Fruit fly (Drosophila melanogaster) whole organism, embryonic: Measurements from ENCODE around the gene Sas-6.
A peak's percentile ranks its signal among the peaks of the same experiment; 100 is the strongest.

Experiments
- Atf6 ChIP-seq: fragments of 200-800 bp; sonication (Bioruptor generic); IDR thresholded peaks from 2 replicates; pipeline ENCODE4 v1.3.6; 2022; ENCODE audit warnings: missing biosample characterization, missing genetic modification characterization
- CG10959 ChIP-seq: fragments of 200-800 bp; sonication (Bioruptor generic); IDR thresholded peaks from 2 replicates; pipeline ENCODE4 v1.3.6; 2022; ENCODE audit warnings: missing biosample characterization, missing genetic modification characterization
- CG11504 ChIP-seq: fragments of 200-800 bp; sonication (Bioruptor generic); optimal IDR thresholded peaks from 3 replicates; lab custom pipeline; 2019; ENCODE audit warnings: missing biosample characterization, mild to moderate bottlenecking, missing genetic modification characterization, moderate library complexity
- CG11695 ChIP-seq: fragments of 200-800 bp; sonication (Bioruptor generic); IDR thresholded peaks from 3 replicates; pipeline ENCODE4 v1.3.6; 2022; ENCODE audit warnings: missing biosample characterization, missing genetic modification characterization
- CG12236 ChIP-seq: fragments of 200-800 bp; sonication (Bioruptor generic); optimal IDR thresholded peaks from 2 replicates; lab custom pipeline; 2016; ENCODE audit warnings: missing biosample characterization, missing genetic modification characterization
- CG1233 ChIP-seq: fragments of 200-800 bp; sonication (Bioruptor generic); optimal IDR thresholded peaks from 4 replicates; lab custom pipeline; 2018; ENCODE audit warnings: missing biosample characterization, mild to moderate bottlenecking, missing genetic modification characterization
- CG12659 ChIP-seq: fragments of 200-800 bp; sonication (Bioruptor generic); optimal IDR thresholded peaks from 3 replicates; lab custom pipeline; 2017; ENCODE audit warnings: mild to moderate bottlenecking, missing biosample characterization, missing genetic modification reagents, missing genetic modification characterization
- CG12942 ChIP-seq: fragments of 200-800 bp; sonication (Bioruptor generic); optimal IDR thresholded peaks from 3 replicates; lab custom pipeline; 2016; ENCODE audit warnings: missing biosample characterization, missing genetic modification characterization
- CG13296 ChIP-seq: fragments of 200-800 bp; sonication (Bioruptor generic); optimal IDR thresholded peaks from 3 replicates; lab custom pipeline; 2018; ENCODE audit warnings: missing biosample characterization, mild to moderate bottlenecking, missing genetic modification characterization
- CG14441 ChIP-seq: fragments of 200-800 bp; sonication (Bioruptor generic); IDR thresholded peaks from 2 replicates; pipeline ENCODE4 v1.3.6; 2022; ENCODE audit warnings: missing biosample characterization, missing genetic modification characterization
- CG14667 ChIP-seq: fragments of 200-800 bp; sonication (Bioruptor generic); IDR thresholded peaks from 2 replicates; pipeline ENCODE4 v1.3.6; 2022; ENCODE audit warnings: missing biosample characterization, missing genetic modification characterization
- CG16779 ChIP-seq: fragments of 200-800 bp; sonication (Bioruptor generic); IDR thresholded peaks from 2 replicates; pipeline ENCODE4 v1.3.6; 2022; ENCODE audit warnings: missing biosample characterization, missing genetic modification characterization
- CG18011 ChIP-seq: fragments of 200-800 bp; sonication (Bioruptor generic); optimal IDR thresholded peaks from 2 replicates; lab custom pipeline; 2017; ENCODE audit warnings: missing biosample characterization, missing genetic modification characterization, mild to moderate bottlenecking, moderate library complexity, missing genotype
- CG32772 ChIP-seq: fragments of 200-800 bp; sonication (Bioruptor generic); IDR thresholded peaks from 2 replicates; pipeline ENCODE4 v1.3.6; 2022; ENCODE audit warnings: missing biosample characterization, missing genetic modification characterization
- CG3407 ChIP-seq: fragments of 200-800 bp; sonication (Bioruptor generic); optimal IDR thresholded peaks from 2 replicates; lab custom pipeline; 2018; ENCODE audit warnings: missing biosample characterization, mild to moderate bottlenecking, missing genetic modification characterization
- CG3995 ChIP-seq: fragments of 200-800 bp; sonication (Bioruptor generic); optimal IDR thresholded peaks from 3 replicates; lab custom pipeline; 2016; ENCODE audit warnings: missing biosample characterization, missing genetic modification characterization
- CG7745 ChIP-seq: fragments of 200-800 bp; sonication (Bioruptor generic); optimal IDR thresholded peaks from 2 replicates; lab custom pipeline; 2018; ENCODE audit warnings: missing biosample characterization, mild to moderate bottlenecking, missing genetic modification characterization, moderate library complexity
- CG8765 ChIP-seq: fragments of 200-800 bp; sonication (Bioruptor generic); IDR thresholded peaks from 2 replicates; pipeline ENCODE4 v1.3.6; 2022; ENCODE audit warnings: missing biosample characterization, missing genetic modification characterization
- CHES-1-like ChIP-seq: fragments of 200-800 bp; sonication (Bioruptor generic); optimal IDR thresholded peaks from 2 replicates; lab custom pipeline; 2016; ENCODE audit warnings: missing biosample characterization, missing genetic modification characterization
- Camta ChIP-seq: fragments of 200-800 bp; sonication (Bioruptor generic); optimal IDR thresholded peaks from 2 replicates; lab custom pipeline; 2016; ENCODE audit warnings: missing biosample characterization, missing genetic modification characterization
- Dll ChIP-seq: fragments of 200-800 bp; sonication (Bioruptor generic); IDR thresholded peaks from 4 replicates; pipeline ENCODE4 v1.3.6; 2022; ENCODE audit warnings: missing biosample characterization, missing genetic modification characterization; ENCODE audit not compliant: partially characterized antibody
- E2f2 ChIP-seq: fragments of 200-800 bp; sonication (Bioruptor generic); IDR thresholded peaks from 2 replicates; pipeline ENCODE4 v1.3.6; 2022; ENCODE audit warnings: missing biosample characterization, missing genetic modification characterization
- Ets65A ChIP-seq: fragments of 200-800 bp; sonication (Bioruptor generic); peaks from one replicate; lab custom pipeline; 2016; ENCODE audit warnings: missing biosample characterization, missing genetic modification characterization
- H15 ChIP-seq: fragments of 200-800 bp; sonication (Bioruptor generic); IDR thresholded peaks from 3 replicates; pipeline ENCODE4 v1.3.6; 2022; ENCODE audit warnings: missing biosample characterization, missing genetic modification characterization
- Hr51 ChIP-seq, 2 experiments: fragments of 200-800 bp; sonication (Bioruptor generic); optimal IDR thresholded peaks; 2 replicates in 1 of 2; 3 replicates in 1 of 2; lab custom pipeline; 2016 to 2018; ENCODE audit warnings: missing biosample characterization in 2 of 2, missing genetic modification characterization in 2 of 2, mild to moderate bottlenecking in 1 of 2, moderate library complexity in 1 of 2
- Nf-YA ChIP-seq: fragments of 200-800 bp; sonication (Bioruptor generic); IDR thresholded peaks from 2 replicates; pipeline ENCODE4 v1.3.6; 2022; ENCODE audit warnings: missing biosample characterization, missing genetic modification characterization
- Scr ChIP-seq: fragments of 200-800 bp; sonication (Bioruptor generic); IDR thresholded peaks from 2 replicates; pipeline ENCODE4 v1.3.6; 2022; ENCODE audit warnings: missing biosample characterization, missing genetic modification characterization; ENCODE audit not compliant: partially characterized antibody
- ash1 ChIP-seq: fragments of 200-800 bp; sonication (Bioruptor generic); optimal IDR thresholded peaks from 2 replicates; lab custom pipeline; 2018; ENCODE audit warnings: missing biosample characterization, mild to moderate bottlenecking, missing genetic modification characterization
- bsh ChIP-seq, 2 experiments: fragments of 200-800 bp; sonication (Bioruptor generic); optimal IDR thresholded peaks; 2 replicates each; lab custom pipeline; 2017 to 2018; ENCODE audit warnings: mild to moderate bottlenecking in 2 of 2, missing biosample characterization in 2 of 2, missing genetic modification characterization in 2 of 2, moderate library complexity in 1 of 2
- btn ChIP-seq: fragments of 200-800 bp; sonication (Bioruptor generic); optimal IDR thresholded peaks from 2 replicates; lab custom pipeline; 2016; ENCODE audit warnings: missing biosample characterization, missing genetic modification characterization
- dimm ChIP-seq: fragments of 200-800 bp; sonication (Bioruptor generic); IDR thresholded peaks from 2 replicates; pipeline ENCODE4 v1.3.6; 2022; ENCODE audit warnings: missing biosample characterization, missing genetic modification characterization
- en ChIP-seq: fragments of 200-800 bp; sonication (Bioruptor generic); optimal IDR thresholded peaks from 2 replicates; lab custom pipeline; 2016; ENCODE audit warnings: missing biosample characterization, missing genetic modification characterization
- eve ChIP-seq, 2 experiments: fragments of >200 bp; optimal IDR thresholded peaks; 2 replicates each; lab custom pipeline; 2017; ENCODE audit warnings: missing biosample characterization in 2 of 2, missing genetic modification characterization in 2 of 2
- ewg ChIP-seq: fragments of 200-800 bp; sonication (Bioruptor generic); optimal IDR thresholded peaks from 3 replicates; lab custom pipeline; 2017; ENCODE audit warnings: mild to moderate bottlenecking, missing biosample characterization, missing genetic modification reagents, missing genetic modification characterization
- gcm ChIP-seq: fragments of 200-800 bp; sonication (Bioruptor generic); optimal IDR thresholded peaks from 2 replicates; lab custom pipeline; 2019; ENCODE audit warnings: missing biosample characterization, mild to moderate bottlenecking, missing genetic modification characterization, moderate library complexity
- gsb-n ChIP-seq: fragments of 200-800 bp; sonication (Bioruptor generic); optimal IDR thresholded peaks from 3 replicates; lab custom pipeline; 2018; ENCODE audit warnings: missing biosample characterization, mild to moderate bottlenecking, missing genetic modification characterization
- hb ChIP-seq: fragments of 200-800 bp; sonication (Bioruptor generic); IDR thresholded peaks from 3 replicates; pipeline ENCODE4 v1.3.6; 2022; ENCODE audit warnings: missing biosample characterization, missing genetic modification characterization; ENCODE audit not compliant: partially characterized antibody
- insv ChIP-seq, 2 experiments: fragments of 200-800 bp; sonication (Bioruptor generic); optimal IDR thresholded peaks; 3 replicates each; lab custom pipeline; 2016 to 2018; ENCODE audit warnings: missing biosample characterization in 2 of 2, missing genetic modification characterization in 2 of 2
- inv ChIP-seq: fragments of 200-800 bp; sonication (Bioruptor generic); IDR thresholded peaks from 2 replicates; pipeline ENCODE4 v1.3.6; 2022; ENCODE audit warnings: missing biosample characterization, missing genetic modification characterization; ENCODE audit not compliant: partially characterized antibody
- kah ChIP-seq: fragments of 200-800 bp; sonication (Bioruptor generic); optimal IDR thresholded peaks from 2 replicates; lab custom pipeline; 2018; ENCODE audit warnings: missing biosample characterization, mild to moderate bottlenecking, missing genetic modification characterization
- kay ChIP-seq: fragments of 200-800 bp; sonication (Bioruptor generic); optimal IDR thresholded peaks from 2 replicates; lab custom pipeline; 2016; ENCODE audit warnings: missing biosample characterization, missing genetic modification characterization
- knrl ChIP-seq: fragments of 200-800 bp; sonication (Bioruptor generic); IDR thresholded peaks from 3 replicates; pipeline ENCODE4 v1.3.6; 2022; ENCODE audit warnings: missing biosample characterization, missing genetic modification characterization; ENCODE audit not compliant: partially characterized antibody
- pum ChIP-seq: fragments of 200-800 bp; sonication (Bioruptor generic); optimal IDR thresholded peaks from 2 replicates; lab custom pipeline; 2016; ENCODE audit warnings: missing biosample characterization, missing genetic modification characterization
- scrt ChIP-seq: fragments of 200-800 bp; sonication (Bioruptor generic); optimal IDR thresholded peaks from 2 replicates; lab custom pipeline; 2018; ENCODE audit warnings: missing biosample characterization, mild to moderate bottlenecking, missing genetic modification characterization, moderate library complexity
- slbo ChIP-seq: fragments of 200-800 bp; sonication (Bioruptor generic); IDR thresholded peaks from 2 replicates; pipeline ENCODE4 v1.3.6; 2022; ENCODE audit warnings: missing biosample characterization, missing genetic modification characterization
- slp2 ChIP-seq: fragments of 200-800 bp; sonication (Bioruptor generic); optimal IDR thresholded peaks from 2 replicates; lab custom pipeline; 2016; ENCODE audit warnings: missing biosample characterization, missing genetic modification characterization
- sqz ChIP-seq: fragments of 200-800 bp; sonication (Bioruptor generic); optimal IDR thresholded peaks from 3 replicates; lab custom pipeline; 2018; ENCODE audit warnings: missing biosample characterization, mild to moderate bottlenecking, missing genetic modification characterization
- stwl ChIP-seq: fragments of 200-800 bp; sonication (Bioruptor generic); optimal IDR thresholded peaks from 3 replicates; lab custom pipeline; 2018; ENCODE audit warnings: missing biosample characterization, mild to moderate bottlenecking, missing genetic modification characterization, moderate library complexity
- tap ChIP-seq: fragments of 200-800 bp; optimal IDR thresholded peaks from 3 replicates; lab custom pipeline; 2019; ENCODE audit warnings: missing biosample characterization, mild to moderate bottlenecking, missing genetic modification characterization, moderate library complexity
- wor ChIP-seq: fragments of 200-800 bp; sonication (Bioruptor generic); IDR thresholded peaks from 2 replicates; pipeline ENCODE4 v1.3.6; 2022; ENCODE audit warnings: missing biosample characterization, missing genetic modification characterization

The Sas-6 gene

dm6 chr3R:29983073-29983544, 12.0 kb upstream of the Sas-6 start, which contains the start of gene CG7896 (continued):
- no peak for TF ChIP-seq inv
- peak; percentile 50 for TF ChIP-seq CG10959
- TF ChIP-seq slbo (GFP tag; lab: Robert Waterston, UW): peak; percentile 84
- TF ChIP-seq dimm (GFP tag; lab: Robert Waterston, UW): 0 out of 2 replicates have a peak, but pooled peaks have one; percentile 25
- peak; percentile 5 to 64 for TF ChIP-seq bsh (GFP tag; optimal IDR thresholded peaks at IDR 0.05; lab: Kevin White, UChicago)
- no peak for TF ChIP-seq en (GFP tag; lab: Kevin White, UChicago)
- peak; percentile 55 for TF ChIP-seq H15 (GFP tag; lab: Robert Waterston, UW)
- no peak for TF ChIP-seq Camta (GFP tag; lab: Kevin White, UChicago)
- TF ChIP-seq CG14441 (GFP tag; lab: Robert Waterston, UW): peak; percentile 81
- no peak for TF ChIP-seq CG11504 (tag; lab: Kevin White, UChicago)
- TF ChIP-seq Dll (GFP tag; lab: Robert Waterston, UW): no peak
- TF ChIP-seq tap: peak; percentile 48
- peak; percentile 40; the same call in 1 of the 2 replicates for TF ChIP-seq CG8765 (GFP tag; lab: Robert Waterston, UW)
- TF ChIP-seq scrt (GFP tag; lab: Kevin White, UChicago): peak; percentile 61
- TF ChIP-seq Hr51 (GFP tag; optimal IDR thresholded peaks at IDR 0.05; lab: Kevin White, UChicago): peak in 1 of 2 experiments; percentile 73
- peak; percentile 66; the same call in 1 of the 2 replicates for TF ChIP-seq CG14667 (GFP tag; lab: Robert Waterston, UW)
- peak; percentile 12 for TF ChIP-seq gsb-n (tag; lab: Kevin White, UChicago)
- TF ChIP-seq Scr (GFP tag; lab: Robert Waterston, UW): no peak
- TF ChIP-seq CG1233 (GFP tag; lab: Kevin White, UChicago): peak; percentile 13
- no peak for TF ChIP-seq btn
- TF ChIP-seq CG16779 (GFP tag; lab: Robert Waterston, UW): 0 out of 2 replicates have a peak, but pooled peaks have one; percentile 23
- TF ChIP-seq ewg (GFP tag; lab: Kevin White, UChicago): peak; percentile 39
- no peak for TF ChIP-seq hb (GFP tag; lab: Robert Waterston, UW)
- no peak for TF ChIP-seq ash1 (GFP tag; lab: Kevin White, UChicago)
- no peak for TF ChIP-seq CG18011 (GFP tag; lab: Kevin White, UChicago)
- TF ChIP-seq E2f2 (GFP tag; lab: Robert Waterston, UW): peak; percentile 55; the same call in 1 of the 2 replicates
- peak; percentile 80 for TF ChIP-seq Atf6
- no peak for TF ChIP-seq insv (GFP tag; optimal IDR thresholded peaks at IDR 0.05; lab: Kevin White, UChicago)
- TF ChIP-seq CG32772: peak; percentile 78
- TF ChIP-seq sqz: peak; percentile 37
- TF ChIP-seq eve (GFP tag; optimal IDR thresholded peaks at IDR 0.05; lab: Kevin White, UChicago): no peak
- peak; percentile 38 for TF ChIP-seq CG12942 (GFP tag; lab: Kevin White, UChicago)
- TF ChIP-seq CG13296: peak; percentile 69
- TF ChIP-seq CHES-1-like (GFP tag; lab: Kevin White, UChicago): no peak
- TF ChIP-seq slp2 (GFP tag; lab: Kevin White, UChicago): peak; percentile 35
- TF ChIP-seq CG3995 (GFP tag; lab: Kevin White, UChicago): peak; percentile 26
- no peak for TF ChIP-seq CG12236 (GFP tag; lab: Kevin White, UChicago)
- peak; percentile 37 for TF ChIP-seq CG3407
- no peak for TF ChIP-seq kay (GFP tag; lab: Kevin White, UChicago)
- peak; percentile 75 for TF ChIP-seq wor (GFP tag; lab: Robert Waterston, UW)
- TF ChIP-seq kah (GFP tag; lab: Kevin White, UChicago): peak; percentile 10
- TF ChIP-seq CG11695 (GFP tag; lab: Robert Waterston, UW): peak; percentile 83
- TF ChIP-seq knrl (GFP tag; lab: Robert Waterston, UW): no peak
- no peak for TF ChIP-seq CG7745 (tag; lab: Kevin White, UChicago)
- peak; percentile 67 for TF ChIP-seq gcm (GFP tag; lab: Kevin White, UChicago)
- peak; percentile 53 for TF ChIP-seq Ets65A (GFP tag; lab: Kevin White, UChicago)
- no peak for TF ChIP-seq stwl
- peak; percentile 61 for TF ChIP-seq CG12659 (GFP tag; lab: Kevin White, UChicago)
- TF ChIP-seq Nf-YA: 0 out of 2 replicates have a peak, but pooled peaks have one; percentile 52
- TF ChIP-seq pum (GFP tag; lab: Kevin White, UChicago): no peak
